Fruit fly (Drosophila melanogaster) whole organism, larva: ENCODE results near the gene Lint-1.

Experiments used
- noc ChIP-seq: fragments of 200-800 bp; sonication (Bioruptor generic); optimal IDR thresholded peaks from 3 replicates; lab custom pipeline; 2019; ENCODE audit warnings: missing biosample characterization, mild to moderate bottlenecking, missing genetic modification characterization, moderate library complexity

The Lint-1 gene

DNA sequence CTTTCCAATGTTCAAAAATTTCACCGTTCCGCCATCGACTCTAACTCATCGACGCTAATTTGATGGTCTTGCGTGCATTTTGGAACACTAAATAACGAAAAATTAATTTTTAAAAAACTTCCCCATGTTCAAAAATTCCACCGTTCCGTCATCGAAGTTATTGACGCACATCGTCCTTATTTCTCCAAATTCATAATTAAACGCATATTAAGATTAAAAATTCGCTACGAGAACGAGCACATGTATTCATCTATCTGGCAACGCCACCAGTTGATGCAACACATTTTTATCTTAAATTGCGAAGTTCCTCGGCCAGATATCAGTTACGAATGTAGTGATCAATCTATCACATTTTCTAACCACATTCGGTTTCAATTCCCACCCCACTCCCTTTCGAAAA lies at the start of gene Lint-1:
Gene Lint-1, plus strand, starts transcription at position 123 of the 400 bp plus-strand sequence.
- no peak for TF ChIP-seq noc (tag; lab: Kevin White, UChicago)

- TF ChIP-seq noc (tag; lab: Kevin White, UChicago) = peak; percentile 1
These were observed 40.8 kb upstream of the Lint-1 start, which contains the start of gene Hsp60A for dm6 chrX:11108148-11108844. Gene Hsp60A (plus strand): TSS chrX:11108482.

- TF ChIP-seq noc (tag; lab: Kevin White, UChicago) = no peak
These were observed 40.2 kb upstream of the Lint-1 start for dm6 chrX:11108845-11109450.

dm6 chrX:11109670-11110069 lies 39.5 kb upstream of the Lint-1 start:
- no peak for TF ChIP-seq noc (tag; lab: Kevin White, UChicago)

DNA sequence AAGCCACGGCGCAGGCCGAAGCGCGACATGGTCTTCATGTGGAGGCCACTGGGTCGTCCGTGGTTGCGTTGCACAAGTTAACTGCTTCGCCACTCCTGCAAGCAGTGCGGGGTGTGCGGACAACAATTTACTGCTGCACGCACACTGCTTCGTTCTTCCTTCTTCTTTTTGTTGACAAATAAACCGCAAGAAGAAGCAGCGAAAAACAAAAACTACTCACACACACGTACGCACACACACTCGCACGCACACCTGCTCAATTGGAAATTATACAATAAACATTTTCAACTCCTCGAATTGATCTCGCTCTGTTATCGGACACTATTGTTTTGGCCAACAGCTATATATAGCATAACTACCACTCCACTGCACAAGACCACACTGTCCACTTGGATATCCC lies 25.6 kb upstream of the Lint-1 start:
- no peak for TF ChIP-seq noc (tag; lab: Kevin White, UChicago)

- TF ChIP-seq noc (tag; lab: Kevin White, UChicago) = no peak
These were observed 24.9 kb upstream of the Lint-1 start, which contains the start of gene CG11122 for dm6 chrX:11124126-11124748. Gene CG11122 (minus strand): TSS chrX:11124726.

- no peak for TF ChIP-seq noc (tag; lab: Kevin White, UChicago)
These were observed 24.2 kb upstream of the Lint-1 start, which contains the start of gene Rpt3 for dm6 chrX:11124749-11125508. Gene Rpt3 (plus strand): TSS chrX:11125101.

- TF ChIP-seq noc (tag; lab: Kevin White, UChicago) = no peak
These were observed 20.3 kb upstream of the Lint-1 start, which contains the start of gene SrpRalpha for dm6 chrX:11128828-11129227. Gene SrpRalpha (minus strand): TSS chrX:11129087.

DNA sequence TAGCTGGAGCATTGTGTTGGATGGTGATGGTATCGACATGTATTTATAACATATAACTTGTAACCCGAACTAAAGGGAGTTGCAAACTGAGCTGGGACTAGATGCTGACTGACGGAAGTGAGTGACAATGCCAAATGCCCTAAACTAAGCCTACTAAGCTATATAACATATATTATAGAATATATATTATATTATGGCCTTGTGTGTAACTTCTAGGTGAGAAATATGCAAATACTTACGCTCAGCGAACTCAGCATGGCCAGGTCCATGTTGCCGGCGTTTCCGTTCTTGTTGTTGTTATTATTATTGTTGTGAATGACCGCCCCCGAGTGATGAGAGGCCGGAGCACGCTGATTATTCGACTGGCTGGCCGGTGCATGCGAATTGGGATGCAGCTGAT lies 16.8 kb upstream of the Lint-1 start, which contains the start of gene CG44385:
Gene CG44385, minus strand, starts transcription at position 101 of the 400 bp plus-strand sequence.
- TF ChIP-seq noc (tag; lab: Kevin White, UChicago) = no peak

DNA sequence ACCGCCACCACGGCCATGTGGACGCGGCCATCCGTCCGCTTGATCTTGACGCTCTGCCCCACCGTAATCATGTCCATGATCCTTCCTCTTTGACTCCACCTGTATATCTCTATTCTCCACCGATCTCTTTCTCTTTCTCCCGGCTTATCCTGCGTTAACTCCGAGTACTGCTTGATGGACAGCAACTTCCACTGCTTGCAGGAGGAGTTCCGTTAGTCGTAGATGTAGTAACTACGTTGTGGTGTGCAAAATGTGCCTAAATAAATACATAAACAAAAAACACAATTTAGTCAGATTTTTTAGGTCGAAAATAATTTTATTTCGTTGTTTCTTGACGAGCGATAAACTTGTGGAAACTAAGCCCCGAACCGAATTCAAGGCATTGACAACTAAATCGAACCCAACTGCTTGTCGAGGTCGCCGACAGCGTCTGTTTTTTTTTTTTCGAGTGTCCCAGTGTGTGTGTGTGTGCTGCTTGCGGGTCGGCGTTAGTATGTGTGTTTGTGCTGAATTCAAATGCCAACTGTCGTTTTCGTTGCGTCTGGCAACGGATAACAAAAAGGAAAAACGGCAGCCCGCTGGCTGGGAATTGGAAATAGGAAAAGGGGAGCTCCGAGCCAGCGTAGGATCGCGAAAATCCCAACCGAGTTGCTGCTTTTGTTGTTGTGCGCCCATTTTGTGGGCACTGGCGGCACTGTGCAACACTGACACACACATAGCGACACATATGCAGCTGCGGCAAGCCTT lies 13.1 kb upstream of the Lint-1 start:
- peak; percentile 3 for TF ChIP-seq noc (tag; lab: Kevin White, UChicago)

- no peak for TF ChIP-seq noc (tag; lab: Kevin White, UChicago)
These were observed 12.3 kb upstream of the Lint-1 start, which contains the start of gene Klp10A for dm6 chrX:11136587-11137512. Gene Klp10A (minus strand): TSS chrX:11137118.

dm6 chrX:11137566-11138186 lies 11.4 kb upstream of the Lint-1 start, which contains the start of gene CDK2AP1:
Gene CDK2AP1 (plus strand): TSS chrX:11137859.
- no peak for TF ChIP-seq noc (tag; lab: Kevin White, UChicago)

dm6 chrX:11140163-11140562 lies 9.0 kb upstream of the Lint-1 start, which contains the start of gene ssp7:
Gene ssp7 (minus strand): TSS chrX:11140263.
- peak; percentile 24 for TF ChIP-seq noc (tag; lab: Kevin White, UChicago)
